Worm (Caenorhabditis elegans) whole organism, L3 larva: ENCODE measurements around the gene dct-14.

Source experiments
- aly-2 ChIP-seq: fragments of 150-350 bp; optimal IDR thresholded peaks from 2 replicates; lab custom pipeline; 2014; ENCODE audit warnings: missing biosample characterization, missing genetic modification characterization
- ceh-9 ChIP-seq: sonication (generic microtip); optimal IDR thresholded peaks from 2 replicates; lab custom pipeline; 2018; ENCODE audit warnings: missing biosample characterization, missing genetic modification characterization
- eor-1 ChIP-seq, 2 experiments: fragments of 150-350 bp; optimal IDR thresholded peaks; 2 replicates each; lab custom pipeline; 2014 to 2018; ENCODE audit warnings: missing biosample characterization in 2 of 2, missing genetic modification characterization in 2 of 2
- fkh-2 ChIP-seq: fragments of 150-350 bp; optimal IDR thresholded peaks from 2 replicates; lab custom pipeline; 2014; ENCODE audit warnings: missing biosample characterization, missing genetic modification reagents, missing genetic modification characterization
- nhr-11 ChIP-seq: fragments of 150-350 bp; optimal IDR thresholded peaks from 2 replicates; lab custom pipeline; 2014; ENCODE audit warnings: missing biosample characterization, missing genetic modification characterization
- nhr-12 ChIP-seq: fragments of 150-350 bp; optimal IDR thresholded peaks from 2 replicates; lab custom pipeline; 2014; ENCODE audit warnings: missing biosample characterization, missing genetic modification characterization
- nhr-237 ChIP-seq: fragments of 150-350 bp; optimal IDR thresholded peaks from 2 replicates; lab custom pipeline; 2014; ENCODE audit warnings: missing biosample characterization, missing genetic modification characterization
- nhr-77 ChIP-seq: fragments of 150-350 bp; optimal IDR thresholded peaks from 2 replicates; lab custom pipeline; 2014; ENCODE audit warnings: missing biosample characterization, missing genetic modification characterization
- pha-4 ChIP-seq: fragments of 150-350 bp; optimal IDR thresholded peaks from 2 replicates; lab custom pipeline; 2014; ENCODE audit warnings: missing biosample characterization, missing genetic modification reagents, missing genetic modification characterization
- unc-62 ChIP-seq: fragments of 150-350 bp; sonication (generic microtip); optimal IDR thresholded peaks from 4 replicates; lab custom pipeline; 2014; ENCODE audit warnings: missing biosample characterization, missing genetic modification reagents, missing genetic modification characterization

DNA sequence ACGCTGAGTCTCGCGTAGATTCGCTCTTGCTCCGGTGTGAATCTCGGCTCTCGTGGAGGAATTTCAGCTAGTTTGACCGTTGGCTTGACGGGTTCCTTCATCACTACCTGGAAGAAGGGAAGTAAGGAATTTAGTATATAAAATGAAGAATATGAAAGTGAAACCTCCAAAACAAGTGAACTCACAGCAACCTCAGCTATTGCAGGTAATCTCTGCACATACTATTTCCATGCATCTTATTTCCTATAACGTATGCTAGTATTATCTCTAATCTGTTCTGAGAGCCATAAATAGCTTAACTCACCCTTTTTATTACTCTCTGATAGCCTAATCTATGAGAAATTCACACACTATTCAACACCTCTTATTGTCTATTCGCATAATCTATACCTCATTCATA, 4.7 kb upstream of the dct-14 start, which contains the start of gene Y38H6C.4:
- TF ChIP-seq ceh-9 (tag; lab: Kevin White, UChicago) (no peak), aly-2 (tag; lab: Kevin White, UChicago) (no peak), pha-4 (no peak), nhr-237 (tag; lab: Kevin White, UChicago) (no peak), nhr-12 (tag; lab: Kevin White, UChicago) (no peak), unc-62 (no peak), nhr-11 (tag; lab: Kevin White, UChicago) (no peak), eor-1 (tag; optimal IDR thresholded peaks at IDR 0.05; lab: Kevin White, UChicago) (no peak), fkh-2 (no peak), nhr-77 (no peak)
